Fruit fly (Drosophila melanogaster): Measurements from ENCODE around the gene cal1.

dm6 chr3R:17085029-17085807 is 2.9 kb upstream of the cal1 start, which contains the start of gene GckIII:
- no peak for TF ChIP-seq lola (GFP tag; optimal IDR thresholded peaks at IDR 0.05)
- no peak for TF ChIP-seq Hnf4 (GFP tag; optimal IDR thresholded peaks at IDR 0.05)
- TF ChIP-seq Hr78 (GFP tag; optimal IDR thresholded peaks at IDR 0.05), result no peak
- TF ChIP-seq Dfd (GFP tag; optimal IDR thresholded peaks at IDR 0.05), result no peak
- TF ChIP-seq Hr83 (GFP tag; optimal IDR thresholded peaks at IDR 0.05; ENCODE audit: poor library complexity, severe bottlenecking), result no peak
